Worm (Caenorhabditis elegans) whole organism, L1 larva: Measurements from ENCODE around the gene K03B4.4.

Experiments
- C16A3.4 ChIP-seq: fragments of 150-350 bp; optimal IDR thresholded peaks from 2 replicates; lab custom pipeline; 2014; ENCODE audit warnings: missing biosample characterization, missing genetic modification characterization
- F16B12.6 ChIP-seq: fragments of 150-350 bp; optimal IDR thresholded peaks from 2 replicates; lab custom pipeline; 2014; ENCODE audit warnings: missing biosample characterization, missing genetic modification characterization
- Y116A8C.19 ChIP-seq: sonication (generic microtip); optimal IDR thresholded peaks from 2 replicates; lab custom pipeline; 2016; ENCODE audit warnings: missing compliant biosample characterization, missing genetic modification characterization, borderline replicate concordance
- ama-1 ChIP-seq: fragments of 150-350 bp; optimal IDR thresholded peaks from 2 replicates; lab custom pipeline; 2014
- blmp-1 ChIP-seq: fragments of 150-350 bp; optimal IDR thresholded peaks from 2 replicates; lab custom pipeline; 2014; ENCODE audit warnings: missing biosample characterization, missing genetic modification characterization
- ceh-8 ChIP-seq: fragments of 200-800 bp; sonication (Bioruptor generic); optimal IDR thresholded peaks from 2 replicates; lab custom pipeline; 2018; ENCODE audit warnings: mild to moderate bottlenecking, missing genetic modification characterization, moderate library complexity, missing compliant biosample characterization
- ceh-90 ChIP-seq: sonication (generic microtip); optimal IDR thresholded peaks from 2 replicates; lab custom pipeline; 2016; ENCODE audit warnings: missing genetic modification characterization, missing compliant biosample characterization
- dsc-1 ChIP-seq: sonication (generic microtip); optimal IDR thresholded peaks from 2 replicates; lab custom pipeline; 2016; ENCODE audit warnings: mild to moderate bottlenecking, missing genetic modification characterization, missing compliant biosample characterization
- efl-3 ChIP-seq: fragments of 200-800 bp; sonication (Bioruptor generic); optimal IDR thresholded peaks from 2 replicates; lab custom pipeline; 2018; ENCODE audit warnings: mild to moderate bottlenecking, missing genetic modification characterization, missing compliant biosample characterization
- egl-27 ChIP-seq, 2 experiments: fragments of 150-350 bp in 1 of 2; sonication (generic microtip); optimal IDR thresholded peaks; 3 replicates each; lab custom pipeline; 2017 to 2018; ENCODE audit warnings: missing biosample characterization in 2 of 2, missing genetic modification characterization in 2 of 2, missing genetic modification reagents in 2 of 2
- elt-2 ChIP-seq: sonication (generic microtip); optimal IDR thresholded peaks from 2 replicates; lab custom pipeline; 2016; ENCODE audit warnings: missing genetic modification characterization, mild to moderate bottlenecking, inconsistent platforms, missing compliant biosample characterization, missing genetic modification reagents
- elt-3 ChIP-seq, 6 experiments: fragments of 150-350 bp in 1 of 6; sonication (generic microtip); optimal IDR thresholded peaks; 2 replicates each; lab custom pipeline; 2017 to 2018; ENCODE audit warnings: missing biosample characterization in 6 of 6, missing genetic modification characterization in 6 of 6, inconsistent platforms in 1 of 6
- fos-1 ChIP-seq: fragments of 150-350 bp; optimal IDR thresholded peaks from 2 replicates; lab custom pipeline; 2014; ENCODE audit warnings: missing biosample characterization, missing genetic modification characterization
- hlh-4 ChIP-seq: sonication (generic microtip); optimal IDR thresholded peaks from 2 replicates; lab custom pipeline; 2016; ENCODE audit warnings: mild to moderate bottlenecking, missing genetic modification characterization, missing compliant biosample characterization
- hpl-2 ChIP-seq: fragments of 150-350 bp; optimal IDR thresholded peaks from 2 replicates; lab custom pipeline; 2014; ENCODE audit warnings: missing biosample characterization, missing genetic modification reagents, missing genetic modification characterization
- isw-1 ChIP-seq: fragments of 200-800 bp; sonication (Bioruptor generic); IDR thresholded peaks from 2 replicates; pipeline ENCODE4 v1.3.6; 2022; ENCODE audit warnings: missing genetic modification characterization, missing compliant biosample characterization
- lin-14 ChIP-seq: fragments of 200-800 bp; sonication (Bioruptor generic); optimal IDR thresholded peaks from 2 replicates; lab custom pipeline; 2018; ENCODE audit warnings: mild to moderate bottlenecking, missing genetic modification characterization, moderate library complexity, missing compliant biosample characterization
- lin-15B ChIP-seq: fragments of 150-350 bp; sonication (generic microtip); optimal IDR thresholded peaks from 3 replicates; lab custom pipeline; 2014; ENCODE audit warnings: missing biosample characterization, missing genetic modification characterization
- mab-9 ChIP-seq: fragments of 200-800 bp; sonication (Bioruptor generic); IDR thresholded peaks from 2 replicates; pipeline ENCODE4 v1.3.6; 2022; ENCODE audit warnings: missing genetic modification reagents, missing genetic modification characterization, missing compliant biosample characterization
- mdl-1 ChIP-seq, 2 experiments: fragments of 150-350 bp; optimal IDR thresholded peaks; 2 replicates each; lab custom pipeline; 2014 to 2017; ENCODE audit warnings: missing biosample characterization in 2 of 2, missing genetic modification characterization in 2 of 2, inconsistent platforms in 1 of 2
- mef-2 ChIP-seq: fragments of 150-350 bp; optimal IDR thresholded peaks from 2 replicates; lab custom pipeline; 2014; ENCODE audit warnings: missing biosample characterization, missing genetic modification characterization
- mep-1 ChIP-seq: fragments of 150-350 bp; optimal IDR thresholded peaks from 2 replicates; lab custom pipeline; 2014; ENCODE audit warnings: missing biosample characterization, missing genetic modification characterization
- nhr-12 ChIP-seq: sonication (generic microtip); optimal IDR thresholded peaks from 2 replicates; lab custom pipeline; 2017; ENCODE audit warnings: missing biosample characterization, missing genetic modification characterization
- nhr-19 ChIP-seq: fragments of 200-800 bp; sonication (Bioruptor generic); conservative IDR thresholded peaks from 2 replicates; pipeline ENCODE4 v1.3.6; 2022; ENCODE audit warnings: missing genetic modification characterization, missing compliant biosample characterization
- nhr-20 ChIP-seq: sonication (generic microtip); optimal IDR thresholded peaks from 2 replicates; lab custom pipeline; 2016; ENCODE audit warnings: mild to moderate bottlenecking, missing genetic modification characterization, missing compliant biosample characterization
- nhr-84 ChIP-seq: sonication (generic microtip); optimal IDR thresholded peaks from 2 replicates; lab custom pipeline; 2017; ENCODE audit warnings: missing biosample characterization, missing genetic modification characterization
- pax-3 ChIP-seq: fragments of 200-800 bp; sonication (Bioruptor generic); optimal IDR thresholded peaks from 2 replicates; lab custom pipeline; 2018; ENCODE audit warnings: mild to moderate bottlenecking, missing genetic modification characterization, moderate library complexity, missing compliant biosample characterization
- rnt-1 ChIP-seq: sonication (generic microtip); optimal IDR thresholded peaks from 2 replicates; lab custom pipeline; 2016; ENCODE audit warnings: mild to moderate bottlenecking, missing genetic modification characterization, moderate library complexity, missing compliant biosample characterization
- skn-1 ChIP-seq: fragments of 150-350 bp; optimal IDR thresholded peaks from 2 replicates; lab custom pipeline; 2014; ENCODE audit warnings: missing biosample characterization, missing genetic modification characterization
- snpc-4 ChIP-seq: fragments of 150-350 bp; optimal IDR thresholded peaks from 2 replicates; lab custom pipeline; 2014; ENCODE audit warnings: missing biosample characterization, missing genetic modification characterization
- sox-4 ChIP-seq: sonication (generic microtip); optimal IDR thresholded peaks from 2 replicates; lab custom pipeline; 2016; ENCODE audit warnings: missing genetic modification characterization, missing compliant biosample characterization
- sptf-1 ChIP-seq: fragments of 150-350 bp; optimal IDR thresholded peaks from 2 replicates; lab custom pipeline; 2014; ENCODE audit warnings: missing biosample characterization, missing genetic modification characterization
- sup-37 ChIP-seq: fragments of 200-800 bp; sonication (Bioruptor generic); optimal IDR thresholded peaks from 2 replicates; lab custom pipeline; 2018; ENCODE audit warnings: mild to moderate bottlenecking, missing genetic modification characterization, missing compliant biosample characterization
- swsn-7 ChIP-seq: sonication (generic microtip); optimal IDR thresholded peaks from 2 replicates; lab custom pipeline; 2016; ENCODE audit warnings: missing genetic modification characterization, missing compliant biosample characterization
- tlp-1 ChIP-seq: fragments of 150-350 bp; optimal IDR thresholded peaks from 2 replicates; lab custom pipeline; 2014; ENCODE audit warnings: missing biosample characterization, missing genetic modification characterization
- unc-30 ChIP-seq: sonication (generic microtip); optimal IDR thresholded peaks from 2 replicates; lab custom pipeline; 2017; ENCODE audit warnings: missing biosample characterization, missing genetic modification characterization
- unc-86 ChIP-seq: sonication (generic microtip); optimal IDR thresholded peaks from 2 replicates; lab custom pipeline; 2016; ENCODE audit warnings: missing genetic modification characterization, missing compliant biosample characterization
- ztf-4 ChIP-seq: fragments of 150-350 bp; optimal IDR thresholded peaks from 2 replicates; lab custom pipeline; 2014; ENCODE audit warnings: missing biosample characterization, missing genetic modification characterization

Gene K03B4.4

ce11 chrV:4662400-4662799 is 19.4 kb upstream of the K03B4.4 start, which contains the start of gene srx-74:
TSS of gene srx-74 (minus strand) at chrV:4662500.
- no peak for TF ChIP-seq tlp-1 (tag; lab: Kevin White, UChicago)
- no peak for TF ChIP-seq ceh-8 (GFP tag; lab: Kevin White, UChicago)
- TF ChIP-seq ceh-90 = no peak
- no peak for TF ChIP-seq C16A3.4 (tag; lab: Kevin White, UChicago)
- TF ChIP-seq fos-1 (tag; lab: Kevin White, UChicago) = no peak
- TF ChIP-seq sptf-1 (tag; lab: Kevin White, UChicago) = no peak
- no peak for TF ChIP-seq elt-3 (tag; optimal IDR thresholded peaks at IDR 0.05; lab: Kevin White, UChicago)
- TF ChIP-seq mef-2 (tag; lab: Kevin White, UChicago) = no peak
- TF ChIP-seq mab-9 = no peak
- TF ChIP-seq snpc-4 (tag; lab: Kevin White, UChicago) = no peak
- TF ChIP-seq unc-30 (tag; lab: Kevin White, UChicago) = no peak
- no peak for TF ChIP-seq nhr-12 (tag; lab: Kevin White, UChicago)
- no peak for TF ChIP-seq blmp-1 (tag; lab: Kevin White, UChicago)
- TF ChIP-seq ztf-4 (tag; lab: Kevin White, UChicago) = no peak
- no peak for TF ChIP-seq sup-37
- no peak for TF ChIP-seq elt-2 (tag; lab: Kevin White, UChicago)

ce11 chrV:4665651-4666050 is 16.1 kb upstream of the K03B4.4 start, which contains the start of gene srx-73:
TSS of gene srx-73 (minus strand) at chrV:4665751.
- TF ChIP-seq mab-9 = no peak
- TF ChIP-seq nhr-84 (tag; lab: Kevin White, UChicago) = no peak
- TF ChIP-seq mdl-1 (tag; optimal IDR thresholded peaks at IDR 0.05; lab: Kevin White, UChicago) = no peak
- TF ChIP-seq lin-14 = no peak
- no peak for TF ChIP-seq egl-27 (tag; optimal IDR thresholded peaks at IDR 0.05; lab: Kevin White, UChicago)
- TF ChIP-seq ceh-8 (GFP tag; lab: Kevin White, UChicago) = no peak
- no peak for TF ChIP-seq nhr-12 (tag; lab: Kevin White, UChicago)
- TF ChIP-seq unc-86 (tag; lab: Kevin White, UChicago) = no peak
- no peak for TF ChIP-seq isw-1 (GFP tag; lab: Robert Waterston, UW)
- no peak for TF ChIP-seq sox-4 (tag; lab: Kevin White, UChicago)
- TF ChIP-seq dsc-1 (tag; lab: Kevin White, UChicago) = no peak
- TF ChIP-seq lin-15B = no peak
- no peak for TF ChIP-seq nhr-19 (GFP tag; lab: Robert Waterston, UW)
- no peak for TF ChIP-seq hpl-2

DNA sequence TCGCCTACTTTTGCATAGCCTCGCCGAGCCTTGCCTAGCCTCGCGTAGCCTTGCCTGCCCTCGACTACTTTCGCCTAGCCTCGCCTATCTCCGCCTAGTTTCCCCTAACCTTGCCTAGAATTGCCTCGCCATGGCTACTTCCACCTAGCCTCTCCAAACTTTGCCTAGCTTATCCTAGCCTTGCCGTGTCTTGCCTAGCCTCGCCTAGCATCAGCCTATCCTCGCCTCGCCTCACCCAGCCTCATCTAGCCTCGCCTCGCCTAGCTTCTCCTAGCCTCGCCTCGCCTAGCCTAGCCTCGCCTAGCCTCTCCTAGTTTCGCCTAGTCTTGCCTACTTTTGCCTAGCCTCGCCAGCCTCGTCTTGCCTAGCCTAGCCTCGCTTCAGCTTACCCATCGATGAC is 14.7 kb upstream of the K03B4.4 start:
- TF ChIP-seq pax-3 (tag; lab: Kevin White, UChicago) (no peak), ama-1 (lab: Kevin White, UChicago) (no peak), blmp-1 (tag; lab: Kevin White, UChicago) (no peak), mep-1 (tag; lab: Kevin White, UChicago) (no peak), efl-3 (GFP tag; lab: Kevin White, UChicago) (no peak), F16B12.6 (tag; lab: Kevin White, UChicago) (no peak), swsn-7 (no peak), skn-1 (tag; lab: Kevin White, UChicago) (no peak)

ce11 chrV:4668636-4669035 is 13.1 kb upstream of the K03B4.4 start, which contains the start of gene srx-77:
TSS of gene srx-77 (minus strand) at chrV:4668736.
- TF ChIP-seq Y116A8C.19 (tag; lab: Kevin White, UChicago) = no peak
- TF ChIP-seq nhr-20 (tag; lab: Kevin White, UChicago) = no peak
- TF ChIP-seq tlp-1 (tag; lab: Kevin White, UChicago) = no peak
- TF ChIP-seq, all 84 proteins: peak for 0

DNA sequence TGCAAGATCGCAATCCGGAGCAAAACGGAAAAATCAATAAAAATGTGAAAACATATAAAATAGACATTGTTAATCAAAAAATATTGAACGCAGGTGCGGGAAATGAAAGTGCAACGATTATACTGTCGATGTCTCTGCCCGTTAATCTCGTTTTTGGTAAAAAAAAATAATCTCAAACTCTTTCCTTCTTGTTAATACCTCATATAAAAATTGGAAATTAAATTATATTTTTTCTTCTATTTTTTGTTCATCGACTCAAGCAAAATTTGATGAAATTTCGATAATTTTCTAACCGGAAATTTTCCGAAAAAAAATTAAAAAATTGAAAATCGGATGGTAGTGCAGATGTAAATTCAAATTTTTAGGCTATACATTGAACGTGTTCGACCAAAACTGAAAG is 9.3 kb upstream of the K03B4.4 start, which contains the start of gene K03B4.9:
Gene K03B4.9, minus strand, starts transcription at position 101 of the 400 bp plus-strand sequence.
- TF ChIP-seq dsc-1 (tag; lab: Kevin White, UChicago) (no peak), mep-1 (tag; lab: Kevin White, UChicago) (no peak), rnt-1 (no peak), hlh-4 (tag; lab: Kevin White, UChicago) (no peak)
- TF ChIP-seq, all 84 proteins: peak for 0
